Fruit fly (Drosophila melanogaster) whole organism, adult: ENCODE results near the gene CG13043.

Source experiments
- CG7045 ChIP-seq: fragments of 200-800 bp; sonication (Bioruptor generic); optimal IDR thresholded peaks from 2 replicates; lab custom pipeline; 2017; ENCODE audit warnings: missing biosample characterization, mild to moderate bottlenecking, missing genetic modification characterization
- CG7101 ChIP-seq: fragments of 200-800 bp; sonication (Bioruptor generic); optimal IDR thresholded peaks from 2 replicates; lab custom pipeline; 2018; ENCODE audit warnings: missing biosample characterization, mild to moderate bottlenecking, missing genetic modification characterization, moderate library complexity
- cic ChIP-seq: fragments of 200-800 bp; sonication (Bioruptor generic); optimal IDR thresholded peaks from 2 replicates; lab custom pipeline; 2017; ENCODE audit warnings: missing biosample characterization, mild to moderate bottlenecking, missing genetic modification characterization, moderate library complexity
- kay ChIP-seq: fragments of 200-800 bp; sonication (Bioruptor generic); peaks from one replicate; lab custom pipeline; 2016; ENCODE audit warnings: missing biosample characterization, missing genetic modification characterization, borderline replicate concordance
- tj ChIP-seq: fragments of 200-800 bp; sonication (Bioruptor generic); optimal IDR thresholded peaks from 3 replicates; lab custom pipeline; 2017; ENCODE audit warnings: missing biosample characterization, mild to moderate bottlenecking, missing genetic modification characterization, moderate library complexity
- toe ChIP-seq: fragments of 200-800 bp; sonication (Bioruptor generic); optimal IDR thresholded peaks from 2 replicates; lab custom pipeline; 2016; ENCODE audit warnings: missing biosample characterization, missing genetic modification characterization

DNA sequence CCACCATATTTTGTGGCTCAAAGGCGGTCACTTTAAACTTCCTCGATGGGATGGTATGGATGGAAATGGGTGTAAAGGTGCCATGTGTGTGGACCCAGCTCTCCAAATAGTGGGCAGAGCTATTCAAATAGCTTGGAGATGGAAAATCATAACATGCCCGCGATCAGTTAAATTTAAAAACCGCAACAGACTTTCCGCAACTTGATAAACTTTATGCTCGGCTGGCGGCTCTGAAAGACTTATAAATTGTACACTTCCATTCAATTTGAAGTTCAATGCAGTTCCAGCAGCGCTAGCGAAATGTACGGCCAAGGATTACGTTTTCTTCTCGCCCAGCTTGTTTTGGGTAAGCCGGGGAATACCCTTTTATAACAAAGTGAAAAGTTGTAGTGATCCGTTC, 40.4 kb upstream of the CG13043 start, which contains the start of gene CG33257:
- TF ChIP-seq kay (GFP tag; lab: Kevin White, UChicago), result no peak
- no peak for TF ChIP-seq tj (GFP tag; lab: Kevin White, UChicago)
- TF ChIP-seq CG7101 (tag; lab: Kevin White, UChicago), result no peak
- TF ChIP-seq toe (GFP tag; lab: Kevin White, UChicago), result no peak
- no peak for TF ChIP-seq cic
- TF ChIP-seq CG7045 (GFP tag; lab: Kevin White, UChicago), result no peak
